Worm (Caenorhabditis elegans) whole organism, L3 larva: ENCODE data around the gene str-231.

Source experiments
- R02D3.7 ChIP-seq: fragments of 150-350 bp; optimal IDR thresholded peaks from 2 replicates; lab custom pipeline; 2014; ENCODE audit warnings: missing biosample characterization, missing genetic modification characterization
- aly-2 ChIP-seq: fragments of 150-350 bp; optimal IDR thresholded peaks from 2 replicates; lab custom pipeline; 2014; ENCODE audit warnings: missing biosample characterization, missing genetic modification characterization
- ceh-82 ChIP-seq: fragments of 150-350 bp; optimal IDR thresholded peaks from 2 replicates; lab custom pipeline; 2014; ENCODE audit warnings: missing biosample characterization, missing genetic modification characterization
- lin-39 ChIP-seq: fragments of 150-350 bp; optimal IDR thresholded peaks from 2 replicates; lab custom pipeline; 2018; ENCODE audit warnings: missing biosample characterization, missing genetic modification reagents, missing genetic modification characterization
- mml-1 ChIP-seq: fragments of 150-350 bp; sonication (generic microtip); optimal IDR thresholded peaks from 3 replicates; lab custom pipeline; 2014; ENCODE audit warnings: missing biosample characterization, missing genetic modification characterization
- pqm-1 ChIP-seq: fragments of 150-350 bp; optimal IDR thresholded peaks from 2 replicates; lab custom pipeline; 2017; ENCODE audit warnings: missing biosample characterization, missing genetic modification characterization, inconsistent platforms
- skn-1 ChIP-seq: fragments of 150-350 bp; optimal IDR thresholded peaks from 2 replicates; lab custom pipeline; 2014; ENCODE audit warnings: missing biosample characterization, missing genetic modification characterization
- snpc-4 ChIP-seq: fragments of 150-350 bp; optimal IDR thresholded peaks from 2 replicates; lab custom pipeline; 2014; ENCODE audit warnings: missing biosample characterization, missing genetic modification characterization
- tbx-2 ChIP-seq: sonication (generic microtip); optimal IDR thresholded peaks from 2 replicates; lab custom pipeline; 2016; ENCODE audit warnings: mild to moderate bottlenecking, missing genetic modification characterization, missing compliant biosample characterization
- unc-39 ChIP-seq: sonication (generic microtip); optimal IDR thresholded peaks from 4 replicates; lab custom pipeline; 2017; ENCODE audit warnings: missing biosample characterization, missing genetic modification characterization
- unc-62 ChIP-seq: fragments of 150-350 bp; sonication (generic microtip); optimal IDR thresholded peaks from 4 replicates; lab custom pipeline; 2014; ENCODE audit warnings: missing biosample characterization, missing genetic modification reagents, missing genetic modification characterization
- zag-1 ChIP-seq: fragments of 150-350 bp; optimal IDR thresholded peaks from 2 replicates; lab custom pipeline; 2014; ENCODE audit warnings: missing biosample characterization, missing genetic modification characterization

- no peak for TF ChIP-seq R02D3.7 (tag; lab: Kevin White, UChicago)
- no peak for TF ChIP-seq mml-1 (tag; lab: Kevin White, UChicago)
- TF ChIP-seq zag-1 (tag; lab: Kevin White, UChicago) = no peak
- TF ChIP-seq lin-39 (tag; lab: Kevin White, UChicago) = no peak
- TF ChIP-seq unc-39 (tag; lab: Kevin White, UChicago) = no peak
- TF ChIP-seq pqm-1 (tag; lab: Kevin White, UChicago) = no peak
- TF ChIP-seq aly-2 = no peak
- no peak for TF ChIP-seq unc-62
- no peak for TF ChIP-seq snpc-4 (tag; lab: Kevin White, UChicago)
- no peak for TF ChIP-seq ceh-82 (tag; lab: Kevin White, UChicago)
- TF ChIP-seq skn-1 (tag; lab: Kevin White, UChicago) = no peak
- TF ChIP-seq tbx-2 (tag; lab: Kevin White, UChicago) = no peak
These were observed 25.4 kb upstream of the str-231 start, which contains the start of gene T10C6.16 for ce11 chrV:16032761-16033160.
